Worm (Caenorhabditis elegans) whole organism, dauer: ENCODE results near the gene Y6G8.2.

Experiments used
- unc-62 ChIP-seq: sonication (generic microtip); optimal IDR thresholded peaks from 2 replicates; lab custom pipeline; 2017; ENCODE audit warnings: missing biosample characterization, missing genetic modification reagents, missing genetic modification characterization

Gene Y6G8.2

DNA sequence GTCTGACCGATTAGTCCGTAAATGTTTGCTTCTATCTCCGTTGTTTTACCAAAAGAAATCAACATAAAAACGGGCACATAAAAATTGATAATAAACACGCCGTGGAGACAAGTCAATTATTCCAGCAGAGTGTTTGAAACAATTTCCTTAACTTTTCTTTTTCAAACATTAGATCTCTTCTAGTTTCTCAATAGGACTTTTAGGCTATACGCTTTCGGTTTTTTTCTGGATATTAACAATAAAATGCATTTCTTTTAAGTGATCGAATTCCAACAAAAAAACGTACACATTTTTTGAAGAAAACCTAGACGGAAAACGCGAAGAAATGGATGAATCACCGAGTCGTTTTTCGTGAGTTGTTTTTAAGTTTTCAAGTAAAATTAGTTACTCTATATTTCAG is 39.8 kb downstream of the Y6G8.2 start, which contains the start of gene fbxa-172:
TSS of gene fbxa-172 (plus strand) at position 301 of the 400 bp plus-strand sequence.
- TF ChIP-seq unc-62 (GFP tag; lab: Kevin White, UChicago), result no peak

DNA sequence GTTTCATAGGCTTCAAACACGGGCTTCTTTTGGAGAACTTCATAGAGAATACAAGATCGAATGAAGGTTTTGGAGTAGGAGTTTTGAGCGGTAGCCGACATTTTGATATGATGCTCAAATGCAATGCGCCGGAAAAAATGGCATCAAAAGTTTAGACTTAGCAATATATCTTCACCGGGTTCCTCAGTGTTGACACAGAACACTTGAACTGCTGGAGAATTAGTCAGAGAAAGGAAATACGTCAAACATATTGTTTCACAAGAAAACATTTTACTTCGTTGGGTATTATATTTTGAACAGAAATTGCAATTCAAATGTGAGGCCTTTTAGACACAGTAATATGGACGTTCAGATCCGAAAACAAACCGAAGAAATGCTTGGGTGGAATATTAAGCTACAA is 40.4 kb downstream of the Y6G8.2 start, which contains the start of gene fbxa-174:
TSS of gene fbxa-174 (minus strand) at position 101 of the 400 bp plus-strand sequence.
- TF ChIP-seq unc-62 (GFP tag; lab: Kevin White, UChicago), result no peak

- TF ChIP-seq unc-62 (GFP tag; lab: Kevin White, UChicago), result no peak
These were observed 46.0 kb downstream of the Y6G8.2 start, which contains the start of gene C38D9.8 for ce11 chrV:17552759-17553158. Gene C38D9.8, minus strand, starts transcription at chrV:17552859.

DNA sequence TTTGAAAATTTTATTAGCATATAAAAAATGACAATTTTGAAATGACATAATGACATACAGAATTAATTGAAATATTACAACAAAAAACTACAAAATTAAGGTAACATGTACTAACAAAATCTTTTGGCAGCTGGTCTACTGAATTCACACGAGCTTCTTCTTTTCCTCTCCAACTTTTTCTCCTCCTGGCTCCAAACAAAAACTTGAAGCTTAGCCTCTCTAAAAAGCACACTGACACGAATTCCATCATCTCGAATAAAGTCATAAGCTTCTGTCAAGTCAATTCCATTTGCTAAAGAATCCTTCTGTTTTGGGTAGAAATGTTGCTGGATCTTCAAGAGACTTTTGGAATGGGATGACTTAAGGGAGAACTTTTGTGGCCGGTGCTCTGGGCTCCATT is 47.4 kb downstream of the Y6G8.2 start:
- TF ChIP-seq unc-62 (GFP tag; lab: Kevin White, UChicago), result no peak

DNA sequence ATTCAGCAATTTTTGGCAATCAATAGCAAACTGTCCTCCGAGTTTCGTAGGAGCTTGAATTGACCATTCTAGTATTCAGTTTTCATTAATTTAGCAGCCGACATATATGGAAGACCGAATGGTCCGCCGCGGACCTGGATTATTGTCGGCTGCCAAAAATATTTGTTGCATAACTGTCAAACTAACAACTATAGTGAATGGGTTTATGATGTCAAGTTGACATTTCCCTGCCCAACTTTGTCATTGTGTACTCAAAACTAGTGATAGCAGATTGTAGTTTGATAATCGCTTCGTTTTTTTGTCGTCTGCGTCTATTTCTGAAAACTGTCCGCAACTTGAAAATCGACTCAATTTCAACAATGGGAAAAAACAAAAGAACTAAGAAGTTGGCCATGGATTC is 49.4 kb downstream of the Y6G8.2 start, which contains the start of gene fbxa-176:
TSS of gene fbxa-176 (plus strand) at position 314 of the 400 bp plus-strand sequence.
- no peak for TF ChIP-seq unc-62 (GFP tag; lab: Kevin White, UChicago)

- TF ChIP-seq unc-62 (GFP tag; lab: Kevin White, UChicago), result no peak
These were observed 50.1 kb downstream of the Y6G8.2 start for ce11 chrV:17548635-17549034.

DNA sequence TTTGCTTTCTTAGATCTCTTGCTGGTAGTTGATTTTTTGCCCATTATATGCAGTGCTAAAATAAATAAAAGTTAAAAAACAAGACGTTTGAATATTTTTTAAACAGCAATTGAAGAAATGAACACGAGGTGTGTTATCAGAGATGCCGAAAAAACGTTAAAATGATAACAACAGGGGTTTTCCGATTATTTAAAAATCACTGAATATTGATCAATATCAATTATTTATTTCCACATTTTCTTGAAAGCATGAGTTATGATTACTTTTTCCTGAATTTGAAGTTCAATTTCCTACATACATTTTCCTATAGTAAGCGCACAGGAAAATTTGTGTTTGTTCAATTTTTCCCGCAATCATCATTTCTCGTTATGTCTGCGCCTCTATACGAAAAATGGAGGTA is 51.8 kb downstream of the Y6G8.2 start:
- TF ChIP-seq unc-62 (GFP tag; lab: Kevin White, UChicago), result no peak
